Worm (Caenorhabditis elegans) whole organism, L3 larva: Measurements from ENCODE around the gene szy-4.
A peak's percentile ranks its signal among the peaks of the same experiment; 100 is the strongest.

Experiments
- R02D3.7 ChIP-seq: fragments of 150-350 bp; optimal IDR thresholded peaks from 2 replicates; lab custom pipeline; 2014; ENCODE audit warnings: missing biosample characterization, missing genetic modification characterization
- ZK546.5 ChIP-seq: sonication (generic microtip); optimal IDR thresholded peaks from 2 replicates; lab custom pipeline; 2017; ENCODE audit warnings: missing biosample characterization, missing genetic modification characterization
- aly-2 ChIP-seq: fragments of 150-350 bp; optimal IDR thresholded peaks from 2 replicates; lab custom pipeline; 2014; ENCODE audit warnings: missing biosample characterization, missing genetic modification characterization
- ama-1 ChIP-seq: fragments of 150-350 bp; optimal IDR thresholded peaks from 2 replicates; lab custom pipeline; 2018
- ceh-16 ChIP-seq: sonication (generic microtip); optimal IDR thresholded peaks from 2 replicates; lab custom pipeline; 2017; ENCODE audit warnings: missing biosample characterization, missing genetic modification characterization
- ceh-28 ChIP-seq: fragments of 150-350 bp; optimal IDR thresholded peaks from 2 replicates; lab custom pipeline; 2014; ENCODE audit warnings: missing biosample characterization, missing genetic modification reagents, missing genetic modification characterization
- ceh-82 ChIP-seq: fragments of 150-350 bp; optimal IDR thresholded peaks from 2 replicates; lab custom pipeline; 2014; ENCODE audit warnings: missing biosample characterization, missing genetic modification characterization
- ceh-9 ChIP-seq: sonication (generic microtip); optimal IDR thresholded peaks from 2 replicates; lab custom pipeline; 2018; ENCODE audit warnings: missing biosample characterization, missing genetic modification characterization
- daf-12 ChIP-seq: fragments of 150-350 bp; optimal IDR thresholded peaks from 2 replicates; lab custom pipeline; 2014; ENCODE audit warnings: missing biosample characterization, missing genetic modification reagents, missing genetic modification characterization
- egl-27 ChIP-seq: sonication (generic microtip); optimal IDR thresholded peaks from 4 replicates; lab custom pipeline; 2017; ENCODE audit warnings: missing biosample characterization, missing genetic modification reagents, missing genetic modification characterization
- egl-5 ChIP-seq: fragments of 150-350 bp; optimal IDR thresholded peaks from 2 replicates; lab custom pipeline; 2017; ENCODE audit warnings: missing biosample characterization, missing genetic modification reagents, missing genetic modification characterization, inconsistent platforms
- elt-1 ChIP-seq: fragments of 150-350 bp; optimal IDR thresholded peaks from 2 replicates; lab custom pipeline; 2014; ENCODE audit warnings: missing biosample characterization, missing genetic modification characterization
- elt-2 ChIP-seq: sonication (generic microtip); optimal IDR thresholded peaks from 2 replicates; lab custom pipeline; 2016; ENCODE audit warnings: missing genetic modification reagents, mild to moderate bottlenecking, missing genetic modification characterization, missing compliant biosample characterization
- elt-3 ChIP-seq, 3 experiments: fragments of 150-350 bp in 1 of 3; sonication (generic microtip) in 2 of 3; optimal IDR thresholded peaks; 2 replicates in 2 of 3; 4 replicates in 1 of 3; lab custom pipeline; 2014 to 2017; ENCODE audit warnings: missing biosample characterization in 3 of 3, missing genetic modification characterization in 3 of 3
- eor-1 ChIP-seq, 2 experiments: fragments of 150-350 bp; optimal IDR thresholded peaks; 2 replicates each; lab custom pipeline; 2014 to 2018; ENCODE audit warnings: missing biosample characterization in 2 of 2, missing genetic modification characterization in 2 of 2
- fkh-10 ChIP-seq: sonication (generic microtip); optimal IDR thresholded peaks from 2 replicates; lab custom pipeline; 2017; ENCODE audit warnings: missing biosample characterization, missing genetic modification reagents, missing genetic modification characterization
- fkh-2 ChIP-seq: fragments of 150-350 bp; optimal IDR thresholded peaks from 2 replicates; lab custom pipeline; 2014; ENCODE audit warnings: missing biosample characterization, missing genetic modification reagents, missing genetic modification characterization
- fos-1 ChIP-seq: fragments of 150-350 bp; optimal IDR thresholded peaks from 2 replicates; lab custom pipeline; 2014; ENCODE audit warnings: missing biosample characterization, missing genetic modification characterization
- hmg-11 ChIP-seq: sonication (generic microtip); optimal IDR thresholded peaks from 2 replicates; lab custom pipeline; 2016; ENCODE audit warnings: missing genetic modification characterization, missing compliant biosample characterization
- jun-1 ChIP-seq: fragments of 150-350 bp; optimal IDR thresholded peaks from 2 replicates; lab custom pipeline; 2014; ENCODE audit warnings: missing biosample characterization, missing genetic modification reagents, missing genetic modification characterization
- lin-15B ChIP-seq: fragments of 150-350 bp; optimal IDR thresholded peaks from 2 replicates; lab custom pipeline; 2014; ENCODE audit warnings: missing biosample characterization, missing genetic modification characterization
- lin-39 ChIP-seq: fragments of 150-350 bp; optimal IDR thresholded peaks from 2 replicates; lab custom pipeline; 2018; ENCODE audit warnings: missing biosample characterization, missing genetic modification reagents, missing genetic modification characterization
- lsy-12 ChIP-seq: sonication (generic microtip); optimal IDR thresholded peaks from 2 replicates; lab custom pipeline; 2016; ENCODE audit warnings: mild to moderate bottlenecking, missing genetic modification characterization, missing compliant biosample characterization
- mdl-1 ChIP-seq: fragments of 150-350 bp; optimal IDR thresholded peaks from 2 replicates; lab custom pipeline; 2014; ENCODE audit warnings: missing biosample characterization, missing genetic modification characterization
- mml-1 ChIP-seq: fragments of 150-350 bp; sonication (generic microtip); optimal IDR thresholded peaks from 3 replicates; lab custom pipeline; 2014; ENCODE audit warnings: missing biosample characterization, missing genetic modification characterization
- nfya-1 ChIP-seq: sonication (generic microtip); optimal IDR thresholded peaks from 2 replicates; lab custom pipeline; 2017; ENCODE audit warnings: missing genetic modification characterization, mild to moderate bottlenecking, missing compliant biosample characterization, antibody characterized with exemption, moderate library complexity; ENCODE audit not compliant: insufficient read depth
- nhr-11 ChIP-seq: fragments of 150-350 bp; optimal IDR thresholded peaks from 2 replicates; lab custom pipeline; 2014; ENCODE audit warnings: missing biosample characterization, missing genetic modification characterization
- nhr-12 ChIP-seq: fragments of 150-350 bp; optimal IDR thresholded peaks from 2 replicates; lab custom pipeline; 2014; ENCODE audit warnings: missing biosample characterization, missing genetic modification characterization
- nhr-23 ChIP-seq: fragments of 150-350 bp; optimal IDR thresholded peaks from 2 replicates; lab custom pipeline; 2014; ENCODE audit warnings: missing biosample characterization, missing genetic modification reagents, missing genetic modification characterization
- nhr-237 ChIP-seq: fragments of 150-350 bp; optimal IDR thresholded peaks from 2 replicates; lab custom pipeline; 2014; ENCODE audit warnings: missing biosample characterization, missing genetic modification characterization
- nhr-25 ChIP-seq: sonication (generic microtip); optimal IDR thresholded peaks from 2 replicates; lab custom pipeline; 2017; ENCODE audit warnings: missing biosample characterization, missing genetic modification characterization
- nhr-28 ChIP-seq: fragments of 150-350 bp; optimal IDR thresholded peaks from 2 replicates; lab custom pipeline; 2014; ENCODE audit warnings: missing biosample characterization, missing genetic modification characterization
- nhr-43 ChIP-seq: sonication (generic microtip); optimal IDR thresholded peaks from 2 replicates; lab custom pipeline; 2016; ENCODE audit warnings: mild to moderate bottlenecking, missing genetic modification characterization, missing compliant biosample characterization; ENCODE audit not compliant: poor library complexity, severe bottlenecking
- nhr-67 ChIP-seq: fragments of 150-350 bp; optimal IDR thresholded peaks from 2 replicates; lab custom pipeline; 2014; ENCODE audit warnings: missing biosample characterization, missing genetic modification characterization
- nhr-76 ChIP-seq: fragments of 150-350 bp; sonication (generic microtip); optimal IDR thresholded peaks from 5 replicates; lab custom pipeline; 2014; ENCODE audit warnings: missing biosample characterization, missing genetic modification characterization
- nhr-77 ChIP-seq: fragments of 150-350 bp; optimal IDR thresholded peaks from 2 replicates; lab custom pipeline; 2014; ENCODE audit warnings: missing biosample characterization, missing genetic modification characterization
- pha-4 ChIP-seq: fragments of 150-350 bp; optimal IDR thresholded peaks from 2 replicates; lab custom pipeline; 2014; ENCODE audit warnings: missing biosample characterization, missing genetic modification reagents, missing genetic modification characterization
- pqm-1 ChIP-seq: fragments of 150-350 bp; optimal IDR thresholded peaks from 2 replicates; lab custom pipeline; 2017; ENCODE audit warnings: missing biosample characterization, missing genetic modification characterization, inconsistent platforms
- sea-2 ChIP-seq: fragments of 150-350 bp; sonication (generic microtip); optimal IDR thresholded peaks from 4 replicates; lab custom pipeline; 2014; ENCODE audit warnings: missing biosample characterization, missing genetic modification reagents, missing genetic modification characterization
- skn-1 ChIP-seq: fragments of 150-350 bp; optimal IDR thresholded peaks from 2 replicates; lab custom pipeline; 2014; ENCODE audit warnings: missing biosample characterization, missing genetic modification characterization
- snpc-4 ChIP-seq: fragments of 150-350 bp; optimal IDR thresholded peaks from 2 replicates; lab custom pipeline; 2014; ENCODE audit warnings: missing biosample characterization, missing genetic modification characterization
- tbx-2 ChIP-seq: sonication (generic microtip); optimal IDR thresholded peaks from 2 replicates; lab custom pipeline; 2016; ENCODE audit warnings: mild to moderate bottlenecking, missing genetic modification characterization, missing compliant biosample characterization
- unc-39 ChIP-seq: sonication (generic microtip); optimal IDR thresholded peaks from 4 replicates; lab custom pipeline; 2017; ENCODE audit warnings: missing biosample characterization, missing genetic modification characterization
- unc-62 ChIP-seq: fragments of 150-350 bp; sonication (generic microtip); optimal IDR thresholded peaks from 4 replicates; lab custom pipeline; 2014; ENCODE audit warnings: missing biosample characterization, missing genetic modification reagents, missing genetic modification characterization
- zag-1 ChIP-seq: fragments of 150-350 bp; optimal IDR thresholded peaks from 2 replicates; lab custom pipeline; 2014; ENCODE audit warnings: missing biosample characterization, missing genetic modification characterization
- ztf-11 ChIP-seq: fragments of 150-350 bp; optimal IDR thresholded peaks from 2 replicates; lab custom pipeline; 2014; ENCODE audit warnings: missing biosample characterization, missing genetic modification characterization
- ztf-4 ChIP-seq: fragments of 150-350 bp; optimal IDR thresholded peaks from 2 replicates; lab custom pipeline; 2014; ENCODE audit warnings: missing biosample characterization, missing genetic modification characterization

The szy-4 gene

ce11 chrII:6247011-6247410, 48.5 kb downstream of the szy-4 start, which contains the start of gene T24H7.2:
Gene T24H7.2, plus strand, starts transcription at chrII:6247311.
- TF ChIP-seq nhr-237 (tag; lab: Kevin White, UChicago) (no peak), ama-1 (lab: Kevin White, UChicago) (no peak), egl-5 (no peak), nhr-23 (no peak), fos-1 (no peak), ceh-9 (no peak), nhr-11 (no peak), jun-1 (tag; lab: Kevin White, UChicago) (no peak), unc-39 (tag; lab: Kevin White, UChicago) (no peak), elt-1 (tag; lab: Kevin White, UChicago) (no peak), aly-2 (tag; lab: Kevin White, UChicago) (no peak), ceh-28 (no peak), lin-15B (tag; lab: Kevin White, UChicago) (no peak), ztf-11 (tag; lab: Kevin White, UChicago) (no peak), fkh-10 (GFP tag; lab: Kevin White, UChicago) (no peak), pha-4 (tag; lab: Kevin White, UChicago) (no peak), ztf-4 (no peak), ZK546.5 (tag; lab: Kevin White, UChicago) (no peak), elt-2 (tag; lab: Kevin White, UChicago) (no peak)

- TF ChIP-seq unc-62: no peak
- no peak for TF ChIP-seq elt-1 (tag; lab: Kevin White, UChicago)
- no peak for TF ChIP-seq nhr-11
- no peak for TF ChIP-seq nhr-25 (tag; lab: Kevin White, UChicago)
These were observed 49.5 kb downstream of the szy-4 start for ce11 chrII:6248029-6248428.

ce11 chrII:6248503-6248902, 50.0 kb downstream of the szy-4 start:
- TF ChIP-seq nhr-25 (tag; lab: Kevin White, UChicago): peak; percentile 18
- TF ChIP-seq elt-3 (tag; optimal IDR thresholded peaks at IDR 0.05; lab: Kevin White, UChicago): no peak
- no peak for TF ChIP-seq nhr-28 (tag; lab: Kevin White, UChicago)
- no peak for TF ChIP-seq jun-1 (tag; lab: Kevin White, UChicago)
- TF ChIP-seq ceh-16 (tag; lab: Kevin White, UChicago): no peak
- no peak for TF ChIP-seq fos-1
- no peak for TF ChIP-seq zag-1
- no peak for TF ChIP-seq ztf-11 (tag; lab: Kevin White, UChicago)
- TF ChIP-seq lin-15B (tag; lab: Kevin White, UChicago): peak; percentile 2
- no peak for TF ChIP-seq mml-1
- TF ChIP-seq daf-12 (tag; lab: Kevin White, UChicago): no peak
- peak; percentile 70 for TF ChIP-seq nhr-43 (tag; lab: Kevin White, UChicago)
- no peak for TF ChIP-seq R02D3.7 (tag; lab: Kevin White, UChicago)
- TF ChIP-seq elt-1 (tag; lab: Kevin White, UChicago): no peak
- TF ChIP-seq lin-39 (tag; lab: Kevin White, UChicago): peak; percentile 82
- TF ChIP-seq nhr-76 (tag; lab: Kevin White, UChicago): no peak
- no peak for TF ChIP-seq ceh-82
- no peak for TF ChIP-seq fkh-2 (tag; lab: Kevin White, UChicago)
- TF ChIP-seq unc-62: no peak
- TF ChIP-seq nhr-23: peak; percentile 59
- no peak for TF ChIP-seq eor-1 (tag; optimal IDR thresholded peaks at IDR 0.05; lab: Kevin White, UChicago)
- no peak for TF ChIP-seq sea-2 (GFP tag; lab: Kevin White, UChicago)
- TF ChIP-seq egl-27 (tag; lab: Kevin White, UChicago): no peak
- no peak for TF ChIP-seq skn-1 (tag; lab: Kevin White, UChicago)
- no peak for TF ChIP-seq snpc-4 (tag; lab: Kevin White, UChicago)
- no peak for TF ChIP-seq nhr-77 (tag; lab: Kevin White, UChicago)
- no peak for TF ChIP-seq nhr-67
- TF ChIP-seq unc-39 (tag; lab: Kevin White, UChicago): no peak
- no peak for TF ChIP-seq fkh-10 (GFP tag; lab: Kevin White, UChicago)
- peak; percentile 19 for TF ChIP-seq tbx-2 (tag; lab: Kevin White, UChicago)
- TF ChIP-seq aly-2 (tag; lab: Kevin White, UChicago): no peak
- TF ChIP-seq pqm-1 (tag; lab: Kevin White, UChicago): peak; percentile 24
- no peak for TF ChIP-seq ZK546.5 (tag; lab: Kevin White, UChicago)
- peak; percentile 85 for TF ChIP-seq pha-4 (tag; lab: Kevin White, UChicago)
- no peak for TF ChIP-seq nhr-12 (tag; lab: Kevin White, UChicago)
- no peak for TF ChIP-seq ceh-9
- TF ChIP-seq hmg-11: peak; percentile 22
- no peak for TF ChIP-seq egl-5
- TF ChIP-seq mdl-1 (tag; lab: Kevin White, UChicago): no peak
- TF ChIP-seq lsy-12 (tag; lab: Kevin White, UChicago): no peak
- TF ChIP-seq ztf-4: no peak
- no peak for TF ChIP-seq nhr-11
- TF ChIP-seq nfya-1: peak; percentile 59
- peak; percentile 21 for TF ChIP-seq elt-2 (tag; lab: Kevin White, UChicago)
- no peak for TF ChIP-seq nhr-237 (tag; lab: Kevin White, UChicago)
- no peak for TF ChIP-seq ceh-28
- TF ChIP-seq ama-1 (lab: Kevin White, UChicago): no peak
